Fruit fly (Drosophila melanogaster) whole organism, embryonic: ENCODE results near the gene Sk2.
A peak's percentile ranks its signal among the peaks of the same experiment; 100 is the strongest.

Source experiments
- Asciz ChIP-seq: fragments of 200-800 bp; sonication (Bioruptor generic); optimal IDR thresholded peaks from 2 replicates; lab custom pipeline; 2017; ENCODE audit warnings: missing biosample characterization, mild to moderate bottlenecking, missing genetic modification characterization, missing genetic modification reagents
- Bdp1 ChIP-seq: fragments of 200-800 bp; sonication (Bioruptor generic); optimal IDR thresholded peaks from 3 replicates; lab custom pipeline; 2016; ENCODE audit warnings: missing biosample characterization, missing genetic modification characterization
- CG11723 ChIP-seq: fragments of 200-800 bp; sonication (Bioruptor generic); optimal IDR thresholded peaks from 2 replicates; lab custom pipeline; 2017; ENCODE audit warnings: missing biosample characterization, mild to moderate bottlenecking, missing genetic modification characterization
- CG13287 ChIP-seq: fragments of 200-800 bp; sonication (Bioruptor generic); IDR thresholded peaks from 2 replicates; pipeline ENCODE4 v1.3.6; 2022; ENCODE audit warnings: missing biosample characterization, missing genetic modification characterization; ENCODE audit not compliant: partially characterized antibody
- CG13894 ChIP-seq: fragments of 200-800 bp; sonication (Bioruptor generic); optimal IDR thresholded peaks from 3 replicates; lab custom pipeline; 2018; ENCODE audit warnings: missing biosample characterization, mild to moderate bottlenecking, missing genetic modification characterization, moderate library complexity
- CG1529 ChIP-seq: fragments of 200-800 bp; sonication (Bioruptor generic); optimal IDR thresholded peaks from 3 replicates; lab custom pipeline; 2018; ENCODE audit warnings: missing biosample characterization, missing genetic modification characterization
- CG15514 ChIP-seq: fragments of 200-800 bp; sonication (Bioruptor generic); optimal IDR thresholded peaks from 3 replicates; lab custom pipeline; 2017; ENCODE audit warnings: missing biosample characterization, missing genetic modification characterization, mild to moderate bottlenecking, moderate library complexity, missing genetic modification reagents
- CG17359 ChIP-seq: fragments of 200-800 bp; sonication (Bioruptor generic); optimal IDR thresholded peaks from 3 replicates; lab custom pipeline; 2018; ENCODE audit warnings: missing biosample characterization, mild to moderate bottlenecking, missing genetic modification characterization, moderate library complexity
- CG17568 ChIP-seq: fragments of 200-800 bp; sonication (Bioruptor generic); optimal IDR thresholded peaks from 2 replicates; lab custom pipeline; 2018; ENCODE audit warnings: missing biosample characterization, mild to moderate bottlenecking, missing genetic modification characterization, moderate library complexity
- CG2678 ChIP-seq: fragments of 200-800 bp; sonication (Bioruptor generic); optimal IDR thresholded peaks from 3 replicates; lab custom pipeline; 2019; ENCODE audit warnings: missing biosample characterization, mild to moderate bottlenecking, missing genetic modification characterization, moderate library complexity
- CG2712 ChIP-seq: fragments of 200-800 bp; optimal IDR thresholded peaks from 3 replicates; lab custom pipeline; 2019; ENCODE audit warnings: missing biosample characterization, mild to moderate bottlenecking, missing genetic modification characterization, moderate library complexity
- CG3065 ChIP-seq: fragments of 200-800 bp; sonication (Bioruptor generic); optimal IDR thresholded peaks from 2 replicates; lab custom pipeline; 2016; ENCODE audit warnings: missing biosample characterization, missing genetic modification characterization
- CG3163 ChIP-seq: fragments of 200-800 bp; sonication (Bioruptor generic); optimal IDR thresholded peaks from 3 replicates; lab custom pipeline; 2016; ENCODE audit warnings: missing biosample characterization, missing genetic modification characterization
- CG32532 ChIP-seq: fragments of 200-800 bp; sonication (Bioruptor generic); IDR thresholded peaks from 2 replicates; pipeline ENCODE4 v1.3.6; 2022; ENCODE audit warnings: missing biosample characterization, missing genetic modification characterization
- CG3407 ChIP-seq: fragments of 200-800 bp; sonication (Bioruptor generic); optimal IDR thresholded peaks from 2 replicates; lab custom pipeline; 2018; ENCODE audit warnings: missing biosample characterization, mild to moderate bottlenecking, missing genetic modification characterization
- CG34376 ChIP-seq: fragments of 200-800 bp; sonication (Bioruptor generic); optimal IDR thresholded peaks from 2 replicates; lab custom pipeline; 2018; ENCODE audit warnings: missing biosample characterization, mild to moderate bottlenecking, missing genetic modification characterization
- CG4730 ChIP-seq: fragments of 200-800 bp; sonication (Bioruptor generic); IDR thresholded peaks from 2 replicates; pipeline ENCODE4 v1.3.6; 2022; ENCODE audit warnings: missing biosample characterization, missing genetic modification characterization
- CG7987 ChIP-seq: fragments of 200-800 bp; sonication (Bioruptor generic); optimal IDR thresholded peaks from 2 replicates; lab custom pipeline; 2018; ENCODE audit warnings: missing biosample characterization, mild to moderate bottlenecking, missing genetic modification characterization, moderate library complexity
- CG9215 ChIP-seq: fragments of 200-800 bp; sonication (Bioruptor generic); IDR thresholded peaks from 2 replicates; pipeline ENCODE4 v1.3.6; 2022; ENCODE audit warnings: missing biosample characterization, missing genetic modification characterization
- CrebB ChIP-seq: fragments of 200-800 bp; sonication (Bioruptor generic); optimal IDR thresholded peaks from 3 replicates; lab custom pipeline; 2018; ENCODE audit warnings: missing biosample characterization, mild to moderate bottlenecking, missing genetic modification characterization
- D ChIP-seq, 2 experiments: fragments of 200-800 bp in 1 of 2; fragments of >200 bp in 1 of 2; sonication (Bioruptor generic) in 1 of 2; optimal IDR thresholded peaks; 2 replicates in 1 of 2; 3 replicates in 1 of 2; lab custom pipeline; 2017; ENCODE audit warnings: mild to moderate bottlenecking in 1 of 2, missing biosample characterization in 1 of 2, missing genetic modification characterization in 1 of 2, missing genetic modification reagents in 1 of 2
- Gug ChIP-seq: fragments of 200-800 bp; sonication (Bioruptor generic); IDR thresholded peaks from 4 replicates; pipeline ENCODE4 v1.3.6; 2022; ENCODE audit warnings: missing biosample characterization, missing genetic modification characterization
- H15 ChIP-seq: fragments of 200-800 bp; sonication (Bioruptor generic); IDR thresholded peaks from 3 replicates; pipeline ENCODE4 v1.3.6; 2022; ENCODE audit warnings: missing biosample characterization, missing genetic modification characterization
- HLH3B ChIP-seq: fragments of 200-800 bp; sonication (Bioruptor generic); IDR thresholded peaks from 2 replicates; pipeline ENCODE4 v1.3.6; 2022; ENCODE audit warnings: missing biosample characterization, missing genetic modification characterization
- HLHmδ ChIP-seq: fragments of 200-800 bp; sonication (Bioruptor generic); optimal IDR thresholded peaks from 2 replicates; lab custom pipeline; 2018; ENCODE audit warnings: missing biosample characterization, mild to moderate bottlenecking, missing genetic modification characterization, moderate library complexity
- MBD-R2 ChIP-seq: fragments of 200-800 bp; sonication (Bioruptor generic); IDR thresholded peaks from 2 replicates; pipeline ENCODE4 v1.3.6; 2022; ENCODE audit warnings: missing biosample characterization, missing genetic modification characterization
- Med ChIP-seq: fragments of 200-800 bp; sonication (Bioruptor generic); peaks from one replicate; lab custom pipeline; 2016; ENCODE audit warnings: missing biosample characterization, missing genetic modification characterization, mild to moderate bottlenecking, inconsistent platforms, moderate library complexity
- Meics ChIP-seq: fragments of 200-800 bp; sonication (Bioruptor generic); optimal IDR thresholded peaks from 2 replicates; lab custom pipeline; 2017; ENCODE audit warnings: missing biosample characterization, mild to moderate bottlenecking, missing genetic modification characterization
- Sox100B ChIP-seq: fragments of 200-800 bp; sonication (Bioruptor generic); optimal IDR thresholded peaks from 3 replicates; lab custom pipeline; 2018; ENCODE audit warnings: missing biosample characterization, mild to moderate bottlenecking, missing genetic modification characterization
- Spps ChIP-seq: fragments of 200-800 bp; sonication (Bioruptor generic); optimal IDR thresholded peaks from 2 replicates; lab custom pipeline; 2018; ENCODE audit warnings: missing biosample characterization, mild to moderate bottlenecking, missing genetic modification characterization
- cad ChIP-seq: fragments of >200 bp; optimal IDR thresholded peaks from 2 replicates; lab custom pipeline; 2017; ENCODE audit warnings: missing biosample characterization, missing genetic modification characterization
- crp ChIP-seq, 2 experiments: fragments of 200-800 bp; sonication (Bioruptor generic); optimal IDR thresholded peaks; 2 replicates in 1 of 2; 3 replicates in 1 of 2; lab custom pipeline; 2017; ENCODE audit warnings: missing biosample characterization in 2 of 2, missing genetic modification characterization in 2 of 2, mild to moderate bottlenecking in 1 of 2, moderate library complexity in 1 of 2
- fd102C ChIP-seq: fragments of 200-800 bp; sonication (Bioruptor generic); optimal IDR thresholded peaks from 2 replicates; lab custom pipeline; 2018; ENCODE audit warnings: missing biosample characterization, mild to moderate bottlenecking, missing genetic modification characterization, moderate library complexity
- fu2 ChIP-seq: fragments of 200-800 bp; sonication (Bioruptor generic); optimal IDR thresholded peaks from 2 replicates; lab custom pipeline; 2016; ENCODE audit warnings: missing biosample characterization, missing genetic modification characterization
- grau ChIP-seq: fragments of 200-800 bp; optimal IDR thresholded peaks from 3 replicates; lab custom pipeline; 2019; ENCODE audit warnings: missing biosample characterization, mild to moderate bottlenecking, missing genetic modification characterization, moderate library complexity
- klu ChIP-seq: fragments of 200-800 bp; sonication (Bioruptor generic); IDR thresholded peaks from 2 replicates; pipeline ENCODE4 v1.3.6; 2022; ENCODE audit warnings: missing biosample characterization, missing genetic modification characterization
- lmd ChIP-seq: fragments of 200-800 bp; sonication (Bioruptor generic); IDR thresholded peaks from 2 replicates; pipeline ENCODE4 v1.3.6; 2022; ENCODE audit warnings: missing biosample characterization, missing genetic modification characterization
- org-1 ChIP-seq: fragments of 200-800 bp; sonication (Bioruptor generic); optimal IDR thresholded peaks from 2 replicates; lab custom pipeline; 2017; ENCODE audit warnings: missing biosample characterization, missing genetic modification characterization
- prd ChIP-seq, 3 experiments: fragments of >200 bp in 2 of 3; fragments of 200-800 bp in 1 of 3; sonication (Bioruptor generic) in 1 of 3; optimal IDR thresholded peaks in 2 of 3; IDR thresholded peaks in 1 of 3; 2 replicates in 2 of 3; 3 replicates in 1 of 3; pipeline versions ENCODE4 v1.3.6 to Lab custom; 2017 to 2022; ENCODE audit warnings: missing biosample characterization in 1 of 3, missing genetic modification characterization in 1 of 3
- pros ChIP-seq: fragments of 200-800 bp; sonication (Bioruptor generic); optimal IDR thresholded peaks from 3 replicates; lab custom pipeline; 2019; ENCODE audit warnings: missing biosample characterization, mild to moderate bottlenecking, missing genetic modification characterization, moderate library complexity
- pzg ChIP-seq: fragments of 200-800 bp; sonication (Bioruptor generic); optimal IDR thresholded peaks from 3 replicates; lab custom pipeline; 2018; ENCODE audit warnings: missing biosample characterization, mild to moderate bottlenecking, missing genetic modification characterization, moderate library complexity
- sens ChIP-seq: fragments of 200-800 bp; sonication (Bioruptor generic); peaks from one replicate; lab custom pipeline; 2016; ENCODE audit warnings: missing biosample characterization, missing genetic modification characterization
- seq ChIP-seq: fragments of 200-800 bp; sonication (Bioruptor generic); IDR thresholded peaks from 2 replicates; pipeline ENCODE4 v1.3.6; 2022; ENCODE audit warnings: missing biosample characterization, missing genetic modification characterization
- sisA ChIP-seq: fragments of 200-800 bp; sonication (Bioruptor generic); IDR thresholded peaks from 2 replicates; pipeline ENCODE4 v1.3.6; 2022; ENCODE audit warnings: missing biosample characterization, missing genetic modification characterization
- sob ChIP-seq: fragments of 200-800 bp; sonication (Bioruptor generic); IDR thresholded peaks from 2 replicates; pipeline ENCODE4 v1.3.6; 2022; ENCODE audit warnings: missing biosample characterization, missing genetic modification characterization
- sug ChIP-seq: fragments of 200-800 bp; optimal IDR thresholded peaks from 2 replicates; lab custom pipeline; 2019; ENCODE audit warnings: missing biosample characterization, mild to moderate bottlenecking, missing genetic modification characterization, moderate library complexity
- unc-4 ChIP-seq: fragments of 200-800 bp; sonication (Bioruptor generic); IDR thresholded peaks from 2 replicates; pipeline ENCODE4 v1.3.6; 2022; ENCODE audit warnings: missing biosample characterization, missing genetic modification characterization; ENCODE audit not compliant: partially characterized antibody

The Sk2 gene

dm6 chr3L:3078398-3079155 is 31.7 kb downstream of the Sk2 start (continued):
- TF ChIP-seq CG3065 (GFP tag; lab: Kevin White, UChicago) (no peak), sob (0 out of 2 replicates have a peak, but pooled peaks have one; percentile 23), prd (optimal IDR thresholded peaks at IDR 0.05; lab: Kevin White, UChicago) (no peak), prd (GFP tag; IDR thresholded peaks at IDR 0.05; lab: Robert Waterston, UW) (peak; percentile 25; the same call in 1 of the 3 replicates), pzg (no peak), CG17359 (tag; lab: Kevin White, UChicago) (peak; percentile 31), Gug (GFP tag; lab: Robert Waterston, UW) (no peak), Spps (tag; lab: Kevin White, UChicago) (no peak), CG34376 (peak; percentile 26), H15 (GFP tag; lab: Robert Waterston, UW) (no peak), sug (peak; percentile 25), Sox100B (GFP tag; lab: Kevin White, UChicago) (peak; percentile 52), CG32532 (GFP tag; lab: Robert Waterston, UW) (peak; percentile 13; the same call in 1 of the 2 replicates), cad (GFP tag; lab: Kevin White, UChicago) (no peak), D (optimal IDR thresholded peaks at IDR 0.05; lab: Kevin White, UChicago) (no peak), D (GFP tag; optimal IDR thresholded peaks at IDR 0.05; lab: Kevin White, UChicago) (no peak), fd102C (GFP tag; lab: Kevin White, UChicago) (no peak), CG3407 (GFP tag; lab: Kevin White, UChicago) (peak; percentile 33), CG1529 (GFP tag; lab: Kevin White, UChicago) (peak; percentile 14), crp (GFP tag; optimal IDR thresholded peaks at IDR 0.05; lab: Kevin White, UChicago) (no peak), unc-4 (GFP tag; lab: Robert Waterston, UW) (no peak), sens (peak; percentile 78), HLH3B (GFP tag; lab: Robert Waterston, UW) (peak; percentile 4; the same call in 1 of the 2 replicates), klu (GFP tag; lab: Robert Waterston, UW) (peak; percentile 35), grau (tag; lab: Kevin White, UChicago) (peak; percentile 87), fu2 (GFP tag; lab: Kevin White, UChicago) (peak; percentile 21), Asciz (GFP tag; lab: Kevin White, UChicago) (peak; percentile 77), CG13894 (peak; percentile 34), CG7987 (GFP tag; lab: Kevin White, UChicago) (peak; percentile 79), Bdp1 (no peak), CG2678 (tag; lab: Kevin White, UChicago) (peak; percentile 68), Meics (peak; percentile 65), org-1 (GFP tag; lab: Kevin White, UChicago) (no peak), CG9215 (GFP tag; lab: Robert Waterston, UW) (peak; percentile 27; the same call in 1 of the 2 replicates), pros (GFP tag; lab: Kevin White, UChicago) (peak; percentile 30), lmd (GFP tag; lab: Robert Waterston, UW) (peak; percentile 44; the same call in 1 of the 2 replicates), CG15514 (GFP tag; lab: Kevin White, UChicago) (peak; percentile 53), Med (GFP tag; lab: Kevin White, UChicago) (peak; percentile 87), MBD-R2 (GFP tag; lab: Robert Waterston, UW) (peak; percentile 19; the same call in 1 of the 2 replicates), CG3163 (GFP tag; lab: Kevin White, UChicago) (peak; percentile 5), CG13287 (GFP tag; lab: Robert Waterston, UW) (no peak), CrebB (tag; lab: Kevin White, UChicago) (peak; percentile 56), seq (GFP tag; lab: Robert Waterston, UW) (0 out of 2 replicates have a peak, but pooled peaks have one; percentile 41), CG11723 (GFP tag; lab: Kevin White, UChicago) (peak; percentile 31), HLHmδ (no peak), CG17568 (GFP tag; lab: Kevin White, UChicago) (peak; percentile 15), sisA (GFP tag; lab: Robert Waterston, UW) (no peak), CG4730 (GFP tag; lab: Robert Waterston, UW) (no peak), CG2712 (tag; lab: Kevin White, UChicago) (peak; percentile 29)
